Fruit fly (Drosophila melanogaster) whole organism, wandering third instar larva: ENCODE results near the gene CG34258.

Experiments
- Abd-B ChIP-seq: fragments of >200 bp; optimal IDR thresholded peaks from 2 replicates; lab custom pipeline; 2017; ENCODE audit warnings: missing biosample characterization, missing genetic modification characterization
- CG32264 ChIP-seq: fragments of 200-800 bp; sonication (Bioruptor generic); optimal IDR thresholded peaks from 2 replicates; lab custom pipeline; 2016; ENCODE audit warnings: missing biosample characterization, missing genetic modification characterization
- CG9705 ChIP-seq: fragments of 200-800 bp; sonication (Bioruptor generic); optimal IDR thresholded peaks from 2 replicates; lab custom pipeline; 2018; ENCODE audit warnings: missing biosample characterization, mild to moderate bottlenecking, missing genetic modification characterization
- CrebA ChIP-seq: fragments of 200-800 bp; sonication (Bioruptor generic); optimal IDR thresholded peaks from 2 replicates; lab custom pipeline; 2016; ENCODE audit warnings: missing biosample characterization, mild to moderate bottlenecking, missing genetic modification characterization, borderline replicate concordance
- Dif ChIP-seq: fragments of 200-275, 200-300 bp; sonication (Bioruptor generic); optimal IDR thresholded peaks from 2 replicates; lab custom pipeline; 2018; ENCODE audit warnings: missing biosample characterization, missing genetic modification characterization; ENCODE audit not compliant: partially characterized antibody
- GATAd ChIP-seq: sonication (Bioruptor generic); optimal IDR thresholded peaks from 2 replicates; lab custom pipeline; 2016; ENCODE audit warnings: missing biosample characterization, missing genetic modification characterization
- HLH106 ChIP-seq: fragments of 200-800 bp; optimal IDR thresholded peaks from 3 replicates; lab custom pipeline; 2019; ENCODE audit warnings: missing biosample characterization, mild to moderate bottlenecking, missing genetic modification characterization, moderate library complexity
- Hnf4 ChIP-seq: fragments of 200-800 bp; sonication (Bioruptor generic); optimal IDR thresholded peaks from 2 replicates; lab custom pipeline; 2016; ENCODE audit warnings: missing biosample characterization, mild to moderate bottlenecking, missing genetic modification characterization
- Hr83 ChIP-seq: fragments of 200-300 bp; sonication (Bioruptor generic); optimal IDR thresholded peaks from 2 replicates; lab custom pipeline; 2016; ENCODE audit warnings: missing biosample characterization, mild to moderate bottlenecking, missing genetic modification characterization, moderate library complexity; ENCODE audit not compliant: poor library complexity, severe bottlenecking
- Jra ChIP-seq: sonication (Bioruptor generic); optimal IDR thresholded peaks from 2 replicates; lab custom pipeline; 2016; ENCODE audit warnings: missing biosample characterization, missing genetic modification characterization
- Mio ChIP-seq: sonication (Bioruptor generic); optimal IDR thresholded peaks from 2 replicates; lab custom pipeline; 2016; ENCODE audit warnings: missing biosample characterization, missing genetic modification characterization
- Myc ChIP-seq: fragments of >200 bp; optimal IDR thresholded peaks from 2 replicates; lab custom pipeline; 2017
- N ChIP-seq: fragments of >200 bp; optimal IDR thresholded peaks from 2 replicates; lab custom pipeline; 2018; ENCODE audit warnings: missing biosample characterization, missing external identifiers, missing genetic modification characterization
- OdsH ChIP-seq: fragments of 200-800 bp; sonication (Bioruptor generic); optimal IDR thresholded peaks from 2 replicates; lab custom pipeline; 2016; ENCODE audit warnings: missing biosample characterization, mild to moderate bottlenecking, missing genetic modification characterization
- Rel ChIP-seq, 2 experiments: fragments of 200-800 bp; sonication (Bioruptor generic) in 1 of 2; optimal IDR thresholded peaks; 2 replicates in 1 of 2; 3 replicates in 1 of 2; lab custom pipeline; 2016 to 2019; ENCODE audit warnings: mild to moderate bottlenecking in 2 of 2, missing biosample characterization in 2 of 2, missing genetic modification characterization in 2 of 2, moderate library complexity in 1 of 2
- Sp1 ChIP-seq: fragments of 200-800 bp; sonication (Bioruptor generic); optimal IDR thresholded peaks from 3 replicates; lab custom pipeline; 2019; ENCODE audit warnings: missing biosample characterization, mild to moderate bottlenecking, missing genetic modification characterization, moderate library complexity
- Vsx2 ChIP-seq: fragments of 200-300, 225-300 bp; sonication (Bioruptor generic); optimal IDR thresholded peaks from 2 replicates; lab custom pipeline; 2018; ENCODE audit warnings: missing biosample characterization, missing genetic modification characterization; ENCODE audit not compliant: partially characterized antibody
- br ChIP-seq: fragments of 200-800 bp; sonication (Bioruptor generic); optimal IDR thresholded peaks from 2 replicates; lab custom pipeline; 2016; ENCODE audit warnings: missing biosample characterization, missing genetic modification characterization
- brk ChIP-seq: fragments of 200-800 bp; sonication (Bioruptor generic); optimal IDR thresholded peaks from 2 replicates; lab custom pipeline; 2016; ENCODE audit warnings: missing biosample characterization, mild to moderate bottlenecking, missing genetic modification characterization
- dl ChIP-seq, 2 experiments: fragments of 175-275, 200-275 bp in 1 of 2; fragments of 200-275 bp in 1 of 2; sonication (Bioruptor generic); optimal IDR thresholded peaks; lab custom pipeline; 2018; ENCODE audit warnings: mild to moderate bottlenecking in 2 of 2, missing biosample characterization in 2 of 2, missing genetic modification characterization in 2 of 2, moderate library complexity in 2 of 2; ENCODE audit not compliant: partially characterized antibody in 2 of 2, insufficient read depth in 1 of 2
- dmrt93B ChIP-seq: fragments of 200-800 bp; sonication (Bioruptor generic); optimal IDR thresholded peaks from 2 replicates; lab custom pipeline; 2018; ENCODE audit warnings: missing biosample characterization, mild to moderate bottlenecking, missing genetic modification characterization
- dsf ChIP-seq: sonication (Bioruptor generic); optimal IDR thresholded peaks from 2 replicates; lab custom pipeline; 2016; ENCODE audit warnings: missing biosample characterization, missing genetic modification characterization, borderline replicate concordance
- ey ChIP-seq: fragments of 200-800 bp; sonication (Bioruptor generic); optimal IDR thresholded peaks from 2 replicates; lab custom pipeline; 2016; ENCODE audit warnings: missing biosample characterization, missing genetic modification characterization
- foxo ChIP-seq, 2 experiments: fragments of 200-800 bp; sonication (Bioruptor generic); optimal IDR thresholded peaks; 2 replicates in 1 of 2; 3 replicates in 1 of 2; lab custom pipeline; 2016 to 2017; ENCODE audit warnings: missing biosample characterization in 2 of 2, missing genetic modification characterization in 2 of 2
- fru ChIP-seq: fragments of 200-800 bp; sonication (Bioruptor generic); optimal IDR thresholded peaks from 3 replicates; lab custom pipeline; 2016; ENCODE audit warnings: missing biosample characterization, mild to moderate bottlenecking, missing genetic modification characterization
- h ChIP-seq: fragments of 200-800 bp; sonication (Bioruptor generic); optimal IDR thresholded peaks from 3 replicates; lab custom pipeline; 2016; ENCODE audit warnings: missing biosample characterization, mild to moderate bottlenecking, missing genetic modification characterization
- jim ChIP-seq: fragments of 175-275, 200-325 bp; sonication (Bioruptor generic); optimal IDR thresholded peaks from 2 replicates; lab custom pipeline; 2016; ENCODE audit warnings: missing biosample characterization, mild to moderate bottlenecking, missing genetic modification characterization
- lola ChIP-seq: fragments of >200 bp; optimal IDR thresholded peaks from 2 replicates; lab custom pipeline; 2017; ENCODE audit warnings: missing biosample characterization, missing genetic modification characterization
- psq ChIP-seq: fragments of 200-800 bp; sonication (Bioruptor generic); optimal IDR thresholded peaks from 3 replicates; lab custom pipeline; 2017; ENCODE audit warnings: missing biosample characterization, mild to moderate bottlenecking, missing genetic modification characterization, moderate library complexity
- rgr ChIP-seq: fragments of 200-800 bp; sonication (Bioruptor generic); optimal IDR thresholded peaks from 3 replicates; lab custom pipeline; 2016; ENCODE audit warnings: missing biosample characterization, mild to moderate bottlenecking, missing genetic modification characterization
- sv ChIP-seq: fragments of 200-800 bp; sonication (Bioruptor generic); optimal IDR thresholded peaks from 3 replicates; lab custom pipeline; 2016; ENCODE audit warnings: missing biosample characterization, missing genetic modification characterization
- tai ChIP-seq: sonication (Bioruptor generic); optimal IDR thresholded peaks from 2 replicates; lab custom pipeline; 2016; ENCODE audit warnings: missing biosample characterization, missing genetic modification characterization
- usp ChIP-seq: fragments of >200 bp; optimal IDR thresholded peaks from 2 replicates; lab custom pipeline; 2017; ENCODE audit warnings: missing biosample characterization, missing genetic modification characterization
- woc ChIP-seq: sonication (Bioruptor generic); optimal IDR thresholded peaks from 2 replicates; lab custom pipeline; 2016; ENCODE audit warnings: missing biosample characterization, mild to moderate bottlenecking, missing genetic modification characterization

The CG34258 gene

dm6 chr3L:19928435-19929011, 23.2 kb downstream of the CG34258 start, which contains the start of the genes CG8004 and RhoGDI (continued):
- TF ChIP-seq sv (peak; percentile 78), lola (GFP tag; lab: Kevin White, UChicago) (no peak)

- TF ChIP-seq usp (no peak), CG32264 (GFP tag; lab: Kevin White, UChicago) (no peak), Rel (GFP tag; optimal IDR thresholded peaks at IDR 0.05; lab: Kevin White, UChicago) (no peak), Rel (tag; optimal IDR thresholded peaks at IDR 0.05; lab: Kevin White, UChicago) (peak; percentile 84), jim (GFP tag; lab: Kevin White, UChicago) (no peak), dmrt93B (GFP tag; lab: Kevin White, UChicago) (no peak), HLH106 (no peak), Abd-B (no peak), dl (GFP tag; optimal IDR thresholded peaks at IDR 0.05; lab: Kevin White, UChicago; ENCODE audit: insufficient read depth in 1 of 2, partially characterized antibody in 2 of 2) (no peak), CG9705 (no peak), rgr (GFP tag; lab: Kevin White, UChicago) (no peak), fru (no peak), Sp1 (GFP tag; lab: Kevin White, UChicago) (peak; percentile 53), dsf (GFP tag; lab: Kevin White, UChicago) (no peak), N (GFP tag; lab: Kevin White, UChicago) (no peak), OdsH (GFP tag; lab: Kevin White, UChicago) (no peak)
Observed at dm6 chr3L:19924771-19925304, 26.9 kb downstream of the CG34258 start, which contains the start of gene Grasp65. Gene Grasp65 (plus strand): TSS chr3L:19924943.

dm6 chr3L:19922833-19923745, 28.7 kb downstream of the CG34258 start, which contains the start of gene Pfdn6:
Gene Pfdn6 (plus strand): TSS chr3L:19923671.
- peak; percentile 73 for TF ChIP-seq sv
- TF ChIP-seq Abd-B: no peak
- TF ChIP-seq psq (GFP tag; lab: Kevin White, UChicago): peak; percentile 58
- peak; percentile 59 for TF ChIP-seq Sp1 (GFP tag; lab: Kevin White, UChicago)
- no peak for TF ChIP-seq woc
- TF ChIP-seq CrebA: no peak
- TF ChIP-seq foxo (GFP tag; optimal IDR thresholded peaks at IDR 0.05; lab: Kevin White, UChicago): peak in 1 of 2 experiments; percentile 73
- peak; percentile 99 for TF ChIP-seq Dif (GFP tag; lab: Kevin White, UChicago)
- TF ChIP-seq CG32264 (GFP tag; lab: Kevin White, UChicago): peak; percentile 25
- peak; percentile 52 for TF ChIP-seq ey (GFP tag; lab: Kevin White, UChicago)
- TF ChIP-seq jim (GFP tag; lab: Kevin White, UChicago): no peak
- no peak for TF ChIP-seq brk (GFP tag; lab: Kevin White, UChicago)
- peak; percentile 70 for TF ChIP-seq HLH106
- peak; percentile 54 for TF ChIP-seq dsf (GFP tag; lab: Kevin White, UChicago)
- no peak for TF ChIP-seq dmrt93B (GFP tag; lab: Kevin White, UChicago)
- peak; percentile 65 for TF ChIP-seq CG9705
- peak; percentile 86 to 96 for TF ChIP-seq dl (GFP tag; optimal IDR thresholded peaks at IDR 0.05; lab: Kevin White, UChicago; ENCODE audit: insufficient read depth in 1 of 2, partially characterized antibody in 2 of 2)
- TF ChIP-seq Jra: peak; percentile 47
- TF ChIP-seq Vsx2 (GFP tag; lab: Kevin White, UChicago): peak; percentile 100
- TF ChIP-seq Rel (GFP tag; optimal IDR thresholded peaks at IDR 0.05; lab: Kevin White, UChicago): no peak
- TF ChIP-seq Rel (tag; optimal IDR thresholded peaks at IDR 0.05; lab: Kevin White, UChicago): peak; percentile 29
- no peak for TF ChIP-seq Hnf4 (GFP tag; lab: Kevin White, UChicago)
- peak; percentile 76 for TF ChIP-seq rgr (GFP tag; lab: Kevin White, UChicago)
- peak; percentile 75 for TF ChIP-seq h (GFP tag; lab: Kevin White, UChicago)
- TF ChIP-seq Hr83 (GFP tag; lab: Kevin White, UChicago): no peak
- no peak for TF ChIP-seq lola (GFP tag; lab: Kevin White, UChicago)
- no peak for TF ChIP-seq br (GFP tag; lab: Kevin White, UChicago)
- TF ChIP-seq Myc (lab: Kevin White, UChicago): peak; percentile 62
- TF ChIP-seq N (GFP tag; lab: Kevin White, UChicago): no peak
- TF ChIP-seq tai (GFP tag; lab: Kevin White, UChicago): no peak
- no peak for TF ChIP-seq GATAd
- TF ChIP-seq fru: no peak
- TF ChIP-seq OdsH (GFP tag; lab: Kevin White, UChicago): peak; percentile 19
- no peak for TF ChIP-seq Mio (GFP tag; lab: Kevin White, UChicago)
